Worm (Caenorhabditis elegans) whole organism, late embryonic: ENCODE measurements around the gene F09A5.3.

Experiments used
- nhr-11 ChIP-seq: fragments of 150-350 bp; optimal IDR thresholded peaks from 2 replicates; lab custom pipeline; 2014; ENCODE audit warnings: missing biosample characterization, missing genetic modification characterization
- pag-3 ChIP-seq: sonication (generic microtip); optimal IDR thresholded peaks from 2 replicates; lab custom pipeline; 2016; ENCODE audit warnings: missing compliant biosample characterization, missing genetic modification characterization, borderline replicate concordance
- tbx-2 ChIP-seq: sonication (generic microtip); optimal IDR thresholded peaks from 2 replicates; lab custom pipeline; 2016; ENCODE audit warnings: missing genetic modification characterization, missing compliant biosample characterization

- TF ChIP-seq tbx-2 (tag; lab: Kevin White, UChicago) (no peak), pag-3 (tag; lab: Kevin White, UChicago) (no peak), nhr-11 (tag; lab: Kevin White, UChicago) (no peak)
Observed at ce11 chrX:13174437-13174836, 33.0 kb downstream of the F09A5.3 start.
